Worm (Caenorhabditis elegans) whole organism, L4 larva: ENCODE data around the gene bcmo-1.

Experiments
- lsy-2 ChIP-seq, 2 experiments: fragments of 150-350 bp in 1 of 2; sonication (generic microtip) in 1 of 2; optimal IDR thresholded peaks; 2 replicates each; lab custom pipeline; 2014 to 2017; ENCODE audit warnings: missing biosample characterization in 2 of 2, missing genetic modification characterization in 2 of 2
- mep-1 ChIP-seq: fragments of 150-350 bp; sonication (generic microtip); optimal IDR thresholded peaks from 3 replicates; lab custom pipeline; 2014; ENCODE audit warnings: missing biosample characterization, missing genetic modification characterization
- zag-1 ChIP-seq: fragments of 150-350 bp; optimal IDR thresholded peaks from 2 replicates; lab custom pipeline; 2014; ENCODE audit warnings: missing biosample characterization, missing genetic modification characterization
- ztf-11 ChIP-seq: fragments of 150-350 bp; optimal IDR thresholded peaks from 2 replicates; lab custom pipeline; 2014; ENCODE audit warnings: missing biosample characterization, missing genetic modification characterization

- no peak for TF ChIP-seq ztf-11 (tag; lab: Kevin White, UChicago)
- no peak for TF ChIP-seq zag-1
- TF ChIP-seq mep-1 = no peak
- no peak for TF ChIP-seq lsy-2 (tag; optimal IDR thresholded peaks at IDR 0.05; lab: Kevin White, UChicago)
Measured at ce11 chrII:12866079-12866478, 35.6 kb downstream of the bcmo-1 start.
